Fruit fly (Drosophila melanogaster): ENCODE data around the gene fh.
A peak's percentile ranks its signal among the peaks of the same experiment; 100 is the strongest.

Gene fh

dm6 chrX:9109072-9109844, 39.6 kb downstream of the fh start:
- no peak for TF ChIP-seq br (optimal IDR thresholded peaks at IDR 0.05)
- TF ChIP-seq pum (GFP tag; optimal IDR thresholded peaks at IDR 0.05), result no peak
- TF ChIP-seq jing (GFP tag; optimal IDR thresholded peaks at IDR 0.05), result peak; percentile 43
- 0 out of 3 replicates have a peak, but pooled peaks have one; percentile 24 for TF ChIP-seq ci (GFP tag; IDR thresholded peaks at IDR 0.05)
- no peak for TF ChIP-seq CG3163 (GFP tag; optimal IDR thresholded peaks at IDR 0.05)
- TF ChIP-seq kni (GFP tag; optimal IDR thresholded peaks at IDR 0.05), result no peak
- TF ChIP-seq HmgD (GFP tag; optimal IDR thresholded peaks at IDR 0.05), result peak; percentile 52
- no peak for TF ChIP-seq CG7357 (GFP tag; IDR thresholded peaks at IDR 0.05)
- peak; percentile 55 for TF ChIP-seq bcd (GFP tag; optimal IDR thresholded peaks at IDR 0.05)
- peak; percentile 44 for TF ChIP-seq lmd (GFP tag; IDR thresholded peaks at IDR 0.05)
- peak; percentile 32 for TF ChIP-seq CG13424 (tag; optimal IDR thresholded peaks at IDR 0.05)
- peak; percentile 38; the same call in 1 of the 2 replicates for TF ChIP-seq sob (GFP tag; IDR thresholded peaks at IDR 0.05)
- 0 out of 2 replicates have a peak, but pooled peaks have one; percentile 9 for TF ChIP-seq HLH3B (GFP tag; IDR thresholded peaks at IDR 0.05)
- TF ChIP-seq Sox100B (GFP tag; optimal IDR thresholded peaks at IDR 0.05), result peak; percentile 38
- no peak; the same call in 1 of the 2 replicates for TF ChIP-seq CG4730 (GFP tag; IDR thresholded peaks at IDR 0.05)
- TF ChIP-seq lilli (GFP tag; optimal IDR thresholded peaks at IDR 0.05), result peak; percentile 59
- peak; percentile 61 for TF ChIP-seq CG12104 (GFP tag; optimal IDR thresholded peaks at IDR 0.05)
- TF ChIP-seq Nf-YC (tag; optimal IDR thresholded peaks at IDR 0.05), result peak; percentile 36
- TF ChIP-seq CG10654 (GFP tag; optimal IDR thresholded peaks at IDR 0.05), result peak; percentile 19
- peak; percentile 53 for TF ChIP-seq CG4617 (GFP tag; optimal IDR thresholded peaks at IDR 0.05; ENCODE audit: borderline replicate concordance)
- TF ChIP-seq ATbp (GFP tag; optimal IDR thresholded peaks at IDR 0.05), result no peak
- peak; percentile 13; the same call in 1 of the 2 replicates for TF ChIP-seq CG14667 (GFP tag; IDR thresholded peaks at IDR 0.05)
- TF ChIP-seq run (tag; optimal IDR thresholded peaks at IDR 0.05), result no peak
- TF ChIP-seq CG10959 (GFP tag; IDR thresholded peaks at IDR 0.05), result no peak
- peak; percentile 55 for TF ChIP-seq MESR4 (GFP tag; optimal IDR thresholded peaks at IDR 0.05)
- no peak for TF ChIP-seq trh (GFP tag; optimal IDR thresholded peaks at IDR 0.05)
- peak; percentile 36 for TF ChIP-seq CG17385 (GFP tag; optimal IDR thresholded peaks at IDR 0.05)
- peak; percentile 4 for TF ChIP-seq CG17359 (tag; optimal IDR thresholded peaks at IDR 0.05)
- no peak for TF ChIP-seq CG7963 (GFP tag; IDR thresholded peaks at IDR 0.05; ENCODE audit: partially characterized antibody)
- TF ChIP-seq CG32767 (GFP tag; IDR thresholded peaks at IDR 0.05), result no peak
- peak; percentile 58 for TF ChIP-seq CG10209 (GFP tag; optimal IDR thresholded peaks at IDR 0.05)
- no peak for TF ChIP-seq nau (GFP tag; optimal IDR thresholded peaks at IDR 0.05)
- TF ChIP-seq CG7372 (GFP tag; IDR thresholded peaks at IDR 0.05), result no peak
- TF ChIP-seq CG16813 (GFP tag; IDR thresholded peaks at IDR 0.05; ENCODE audit: partially characterized antibody), result 0 out of 3 replicates have a peak, but pooled peaks have one; percentile 15
- peak; percentile 29; the same call in 1 of the 2 replicates for TF ChIP-seq E2f2 (GFP tag; IDR thresholded peaks at IDR 0.05)
- peak; percentile 38 for TF ChIP-seq wek (GFP tag; optimal IDR thresholded peaks at IDR 0.05)
- peak; percentile 57 for TF ChIP-seq vvl (GFP tag; IDR thresholded peaks at IDR 0.05)
- peak; percentile 52 for TF ChIP-seq CG1602 (GFP tag; optimal IDR thresholded peaks at IDR 0.05)
- no peak for TF ChIP-seq ap (GFP tag; IDR thresholded peaks at IDR 0.05)
- no peak for TF ChIP-seq HLHmδ (GFP tag; optimal IDR thresholded peaks at IDR 0.05)
- TF ChIP-seq Sox102F (GFP tag; optimal IDR thresholded peaks at IDR 0.05), result no peak
- TF ChIP-seq CG13624 (GFP tag; optimal IDR thresholded peaks at IDR 0.05), result peak; percentile 64
- no peak for TF ChIP-seq vfl (GFP tag; optimal IDR thresholded peaks at IDR 0.05)
- no peak for TF ChIP-seq vnd (GFP tag; IDR thresholded peaks at IDR 0.05; ENCODE audit: partially characterized antibody)
- no peak for TF ChIP-seq pan (optimal IDR thresholded peaks at IDR 0.05)
- TF ChIP-seq pan (GFP tag; optimal IDR thresholded peaks at IDR 0.05 in 1 of 2, IDR thresholded peaks at IDR 0.05 in 1 of 2), result peak in 1 of 2 experiments; percentile 44
- no peak for TF ChIP-seq grn (GFP tag; optimal IDR thresholded peaks at IDR 0.05)
- TF ChIP-seq CG1603 (tag; optimal IDR thresholded peaks at IDR 0.05), result peak; percentile 66
- peak; percentile 59 for TF ChIP-seq CHES-1-like (GFP tag; optimal IDR thresholded peaks at IDR 0.05)
- TF ChIP-seq chn (GFP tag; optimal IDR thresholded peaks at IDR 0.05), result peak; percentile 52
